Worm (Caenorhabditis elegans): ENCODE results near the gene ivd-1.

Gene ivd-1

ce11 chrIV:5086961-5087326 is 1.7 kb downstream of the ivd-1 start (continued):
- TF ChIP-seq Y105C5A.15 (GFP tag; IDR thresholded peaks at IDR 0.05), result no peak
- TF ChIP-seq ceh-62 (tag; optimal IDR thresholded peaks at IDR 0.05), result no peak
- TF ChIP-seq set-16 (GFP tag; IDR thresholded peaks at IDR 0.05), result no peak
- no peak for TF ChIP-seq hmg-1.1 (GFP tag; IDR thresholded peaks at IDR 0.05)
- TF ChIP-seq ceh-28 (tag; optimal IDR thresholded peaks at IDR 0.05), result no peak
- TF ChIP-seq mep-1 (tag; optimal IDR thresholded peaks at IDR 0.05), result no peak
- no peak for TF ChIP-seq nhr-10 (tag; optimal IDR thresholded peaks at IDR 0.05)
- peak in 1 of 2 experiments; percentile 80 for TF ChIP-seq unc-62 (GFP tag; optimal IDR thresholded peaks at IDR 0.05 in 1 of 2)
- TF ChIP-seq unc-62 (tag; optimal IDR thresholded peaks at IDR 0.05), result no peak
- TF ChIP-seq zip-2 (tag; optimal IDR thresholded peaks at IDR 0.05), result no peak
- no peak for TF ChIP-seq lin-15B (tag; optimal IDR thresholded peaks at IDR 0.05)
- TF ChIP-seq zip-11 (GFP tag; IDR thresholded peaks at IDR 0.05), result no peak
- no peak for TF ChIP-seq cey-2 (tag; optimal IDR thresholded peaks at IDR 0.05; ENCODE audit: borderline replicate concordance, insufficient read depth)
- TF ChIP-seq jun-1 (tag; optimal IDR thresholded peaks at IDR 0.05), result no peak
- TF ChIP-seq lsy-2 (tag; optimal IDR thresholded peaks at IDR 0.05), result no peak
- no peak for TF ChIP-seq mdl-1 (tag; optimal IDR thresholded peaks at IDR 0.05)
- 0 out of 2 replicates have a peak, but pooled peaks have one; percentile 8 for TF ChIP-seq D1046.2 (GFP tag; IDR thresholded peaks at IDR 0.05)
- no peak for TF ChIP-seq dpl-1 (GFP tag; optimal IDR thresholded peaks at IDR 0.05)
- no peak for TF ChIP-seq ztf-7 (tag; optimal IDR thresholded peaks at IDR 0.05)
- TF ChIP-seq tra-1 (GFP tag; IDR thresholded peaks at IDR 0.05), result no peak
- 0 out of 2 replicates have a peak, but pooled peaks have one; percentile 10 for TF ChIP-seq lin-1 (GFP tag; IDR thresholded peaks at IDR 0.05)
- TF ChIP-seq egl-27 (tag; optimal IDR thresholded peaks at IDR 0.05), result no peak
- TF ChIP-seq lim-7 (GFP tag; IDR thresholded peaks at IDR 0.05), result no peak
- no peak for TF ChIP-seq Y5F2A.4 (GFP tag; optimal IDR thresholded peaks at IDR 0.05)

DNA sequence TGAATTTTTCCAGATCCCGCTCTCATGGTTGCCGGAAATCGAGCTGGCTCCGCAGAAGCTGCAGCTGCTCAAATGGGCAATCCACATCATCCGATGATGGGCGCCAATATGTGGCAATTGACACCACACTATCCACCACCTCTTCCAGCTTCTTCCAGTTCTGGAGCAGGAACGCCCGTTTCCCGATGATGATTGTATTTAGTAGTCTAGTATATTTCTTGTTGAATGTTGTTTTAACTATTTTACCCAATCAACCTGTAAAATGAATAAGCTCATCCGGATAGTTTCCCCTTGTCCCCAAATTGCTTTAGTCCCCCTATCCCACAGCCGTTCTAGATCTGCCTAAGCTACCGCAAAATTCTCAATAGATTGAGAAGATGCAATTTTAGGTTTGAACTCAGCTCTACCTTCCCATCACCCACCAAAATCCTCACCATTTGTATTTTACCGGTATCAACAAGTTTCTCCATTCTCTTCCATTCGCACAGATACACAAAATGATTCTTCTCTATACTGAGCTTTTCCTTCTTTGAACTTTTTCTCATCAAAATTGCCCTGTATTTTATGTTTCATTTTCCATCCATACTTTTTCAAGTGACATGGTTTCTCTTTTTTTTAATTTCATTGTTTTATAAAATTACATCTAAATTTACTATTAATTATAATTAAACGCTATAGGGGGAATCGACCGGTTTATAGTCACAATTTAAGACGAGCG is 2.3 kb downstream of the ivd-1 start:
- TF ChIP-seq dve-1 (tag; optimal IDR thresholded peaks at IDR 0.05; ENCODE audit: insufficient read depth) (peak; percentile 29), zfp-2 (tag; optimal IDR thresholded peaks at IDR 0.05) (no peak), pha-4 (GFP tag; IDR thresholded peaks at IDR 0.05) (peak; percentile 35; the same call in 1 of the 2 replicates), pha-4 (tag; optimal IDR thresholded peaks at IDR 0.05) (no peak), T26A8.4 (GFP tag; IDR thresholded peaks at IDR 0.05) (0 out of 2 replicates have a peak, but pooled peaks have one; percentile 39), daf-19 (GFP tag; conservative IDR thresholded peaks at IDR 0.05) (0 out of 2 replicates have a peak, but pooled peaks have one; percentile 38), ztf-11 (tag; optimal IDR thresholded peaks at IDR 0.05) (no peak), lsy-2 (tag; optimal IDR thresholded peaks at IDR 0.05) (peak in 1 of 2 experiments; percentile 7), saeg-2 (GFP tag; IDR thresholded peaks at IDR 0.05) (0 out of 2 replicates have a peak, but pooled peaks have one; percentile 8), mep-1 (tag; optimal IDR thresholded peaks at IDR 0.05) (peak; percentile 40), mes-2 (tag; optimal IDR thresholded peaks at IDR 0.05; ENCODE audit: poor library complexity, severe bottlenecking) (no peak), T20F7.1 (GFP tag; optimal IDR thresholded peaks at IDR 0.05) (peak; percentile 55), aha-1 (tag) (peak; percentile 83), lin-15B (tag; optimal IDR thresholded peaks at IDR 0.05) (no peak), ama-1 (optimal IDR thresholded peaks at IDR 0.05) (peak; percentile 18), unc-62 (GFP tag; optimal IDR thresholded peaks at IDR 0.05 in 1 of 2) (peak in 1 of 2 experiments; percentile 51), unc-62 (tag; optimal IDR thresholded peaks at IDR 0.05) (no peak), gei-8 (GFP tag; optimal IDR thresholded peaks at IDR 0.05) (no peak), lim-7 (GFP tag; IDR thresholded peaks at IDR 0.05) (0 out of 2 replicates have a peak, but pooled peaks have one; percentile 30), nhr-77 (tag; optimal IDR thresholded peaks at IDR 0.05) (peak; percentile 6), snpc-1.2 (GFP tag; IDR thresholded peaks at IDR 0.05) (peak; percentile 18; the same call in 1 of the 2 replicates), dmd-6 (GFP tag; IDR thresholded peaks at IDR 0.05) (no peak; the same call in 1 of the 2 replicates), daf-8 (GFP tag; IDR thresholded peaks at IDR 0.05) (no peak), dmd-9 (GFP tag; IDR thresholded peaks at IDR 0.05) (no peak), lin-1 (GFP tag; IDR thresholded peaks at IDR 0.05) (no peak), duxl-1 (tag; optimal IDR thresholded peaks at IDR 0.05; ENCODE audit: poor library complexity) (peak; percentile 16)
